Comparison of ENCODE assay signal across 5 fruit fly cellular contexts in the genomic region with DNA sequence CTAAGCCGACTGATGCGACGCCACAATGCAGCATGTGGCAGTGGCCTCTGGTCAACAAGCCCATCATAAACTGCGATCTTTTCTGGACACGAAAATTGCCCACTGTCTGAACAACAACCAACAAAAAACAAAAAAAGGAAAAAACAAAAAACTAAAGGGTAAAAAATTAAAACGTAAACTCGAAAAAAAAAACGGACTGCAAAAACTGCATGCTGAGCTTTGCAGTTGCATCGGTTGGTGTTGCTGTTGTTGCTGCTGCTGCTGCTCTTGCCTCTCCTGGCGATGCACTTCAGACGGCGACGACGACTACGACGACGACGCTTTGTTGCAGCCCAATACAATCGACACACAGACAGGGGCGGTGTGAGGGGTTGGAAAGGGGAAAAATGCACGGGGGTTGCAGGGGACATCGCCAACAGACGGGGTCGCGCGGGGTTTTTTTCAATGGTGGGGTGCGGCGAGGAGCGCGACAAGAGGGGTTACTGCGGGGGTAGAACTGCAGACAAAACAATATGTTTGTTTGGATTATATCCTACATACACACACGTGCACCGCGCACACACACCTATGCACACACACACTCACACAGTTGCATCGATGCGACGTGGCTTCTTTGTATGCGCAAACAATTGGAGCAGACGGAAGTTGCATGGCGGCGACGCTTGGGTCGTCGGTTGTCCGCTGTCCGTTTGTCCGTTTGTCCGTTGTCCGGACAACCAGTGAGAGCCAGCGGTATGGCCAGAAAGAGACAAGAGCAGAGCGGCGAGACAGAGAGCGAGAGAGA.
TF ChIP-seq lines count a peak whose summit lies in the region.

No protein-coding gene starts in this region.

- no peak for TF ChIP-seq CTCF in whole organism, embryonic (GFP tag; optimal IDR thresholded peaks at IDR 0.05; lab: Kevin White, UChicago)

TF ChIP-seq in whole organism, 6 proteins besides CTCF, POLR2A, EP300 and RAD21:
- TF ChIP-seq usp (GFP tag; optimal IDR thresholded peaks at IDR 0.05; lab: Kevin White, UChicago) (no peak), Dll (optimal IDR thresholded peaks at IDR 0.05; lab: Kevin White, UChicago) (peak; percentile 20), EcR (GFP tag; optimal IDR thresholded peaks at IDR 0.05; lab: Kevin White, UChicago) (no peak), pan (optimal IDR thresholded peaks at IDR 0.05; lab: Kevin White, UChicago) (no peak)

TF ChIP-seq in whole organism, embryonic, 481 proteins besides CTCF, POLR2A, EP300 and RAD21:
- TF ChIP-seq Doc2 (GFP tag; IDR thresholded peaks at IDR 0.05; lab: Robert Waterston, UW) (0 out of 2 replicates have a peak, but pooled peaks have one; percentile 27), nom (GFP tag; optimal IDR thresholded peaks at IDR 0.05; lab: Kevin White, UChicago) (peak; percentile 88), rib (GFP tag; IDR thresholded peaks at IDR 0.05; lab: Robert Waterston, UW) (no peak), pros (GFP tag; optimal IDR thresholded peaks at IDR 0.05; lab: Kevin White, UChicago) (peak; percentile 71), kni (GFP tag; optimal IDR thresholded peaks at IDR 0.05; lab: Kevin White, UChicago) (peak; percentile 33), cg (GFP tag; optimal IDR thresholded peaks at IDR 0.05; lab: Kevin White, UChicago) (peak; percentile 53), Rx (GFP tag; IDR thresholded peaks at IDR 0.05; lab: Robert Waterston, UW) (no peak), CG1792 (GFP tag; optimal IDR thresholded peaks at IDR 0.05; lab: Kevin White, UChicago) (no peak), Doc3 (GFP tag; IDR thresholded peaks at IDR 0.05; lab: Robert Waterston, UW; ENCODE audit: partially characterized antibody) (0 out of 3 replicates have a peak, but pooled peaks have one; percentile 11), crol (GFP tag; IDR thresholded peaks at IDR 0.05; lab: Robert Waterston, UW) (peak; percentile 94)

TF ChIP-seq in whole organism, prepupa, 60 proteins besides CTCF, POLR2A, EP300 and RAD21 (continues in another document):
- TF ChIP-seq CG15336 (GFP tag; IDR thresholded peaks at IDR 0.05; lab: Robert Waterston, UW) = no peak
- TF ChIP-seq Gug (GFP tag; IDR thresholded peaks at IDR 0.05; lab: Robert Waterston, UW) = no peak
- TF ChIP-seq CG16779 (tag; optimal IDR thresholded peaks at IDR 0.05; lab: Kevin White, UChicago) = peak; percentile 33
- TF ChIP-seq CG3919 (GFP tag; optimal IDR thresholded peaks at IDR 0.05; lab: Kevin White, UChicago) = peak; percentile 40
- peak; percentile 28 for TF ChIP-seq Ets96B (tag; optimal IDR thresholded peaks at IDR 0.05; lab: Kevin White, UChicago)
- TF ChIP-seq CG10631 (GFP tag; optimal IDR thresholded peaks at IDR 0.05; lab: Kevin White, UChicago) = no peak
- TF ChIP-seq CG6854 (GFP tag; optimal IDR thresholded peaks at IDR 0.05; lab: Kevin White, UChicago) = peak; percentile 4
- no peak; the same call in none of the 3 replicates for TF ChIP-seq CG6163 (GFP tag; IDR thresholded peaks at IDR 0.05; lab: Robert Waterston, UW)
- peak; percentile 45 for TF ChIP-seq spab (GFP tag; optimal IDR thresholded peaks at IDR 0.05; lab: Kevin White, UChicago)
- no peak for TF ChIP-seq Sox14 (GFP tag; optimal IDR thresholded peaks at IDR 0.05; lab: Kevin White, UChicago)
- TF ChIP-seq ss (GFP tag; optimal IDR thresholded peaks at IDR 0.05; lab: Kevin White, UChicago) = peak; percentile 77 to 83
- no peak for TF ChIP-seq OdsH (GFP tag; optimal IDR thresholded peaks at IDR 0.05; lab: Kevin White, UChicago)
- peak; percentile 6 for TF ChIP-seq net (GFP tag; optimal IDR thresholded peaks at IDR 0.05; lab: Kevin White, UChicago)
- TF ChIP-seq CG31627 (GFP tag; optimal IDR thresholded peaks at IDR 0.05; lab: Kevin White, UChicago) = no peak
- TF ChIP-seq lz (GFP tag; optimal IDR thresholded peaks at IDR 0.05; lab: Kevin White, UChicago) = no peak
- TF ChIP-seq CG1621 (tag; optimal IDR thresholded peaks at IDR 0.05; lab: Kevin White, UChicago) = peak; percentile 50
- peak; percentile 2 for TF ChIP-seq CG11762 (GFP tag; optimal IDR thresholded peaks at IDR 0.05; lab: Kevin White, UChicago; ENCODE audit: insufficient read depth)
- TF ChIP-seq Hr38 (GFP tag; optimal IDR thresholded peaks at IDR 0.05; lab: Kevin White, UChicago) = no peak
- TF ChIP-seq salr (GFP tag; optimal IDR thresholded peaks at IDR 0.05; lab: Kevin White, UChicago) = no peak
- TF ChIP-seq cyc (GFP tag; optimal IDR thresholded peaks at IDR 0.05; lab: Kevin White, UChicago) = no peak
- TF ChIP-seq CG6808 (GFP tag; optimal IDR thresholded peaks at IDR 0.05; lab: Kevin White, UChicago) = peak; percentile 74
- no peak for TF ChIP-seq CG6276 (GFP tag; optimal IDR thresholded peaks at IDR 0.05; lab: Kevin White, UChicago)
- TF ChIP-seq svp (GFP tag; lab: Kevin White, UChicago) = no peak

TF ChIP-seq in whole organism, pupa, 21 proteins besides CTCF, POLR2A, EP300 and RAD21:
- TF ChIP-seq Pif1B (GFP tag; optimal IDR thresholded peaks at IDR 0.05; lab: Kevin White, UChicago) (peak; percentile 24), rn (GFP tag; IDR thresholded peaks at IDR 0.05; lab: Robert Waterston, UW) (no peak), fd96Ca (GFP tag; IDR thresholded peaks at IDR 0.05; lab: Robert Waterston, UW) (0 out of 3 replicates have a peak, but pooled peaks have one; percentile 29), CG17806 (tag; optimal IDR thresholded peaks at IDR 0.05; lab: Kevin White, UChicago) (peak; percentile 30), gl (tag; optimal IDR thresholded peaks at IDR 0.05; lab: Kevin White, UChicago) (peak; percentile 34), CG12605 (GFP tag; IDR thresholded peaks at IDR 0.05; lab: Robert Waterston, UW) (no peak), CG32121 (GFP tag; IDR thresholded peaks at IDR 0.05; lab: Robert Waterston, UW) (no peak), CG9948 (tag; optimal IDR thresholded peaks at IDR 0.05; lab: Kevin White, UChicago) (peak; percentile 2), CG15710 (tag; optimal IDR thresholded peaks at IDR 0.05; lab: Kevin White, UChicago) (peak; percentile 36), CG13204 (GFP tag; optimal IDR thresholded peaks at IDR 0.05; lab: Kevin White, UChicago) (peak; percentile 98), D1 (tag; optimal IDR thresholded peaks at IDR 0.05; lab: Kevin White, UChicago) (peak; percentile 49), CG34367 (tag; optimal IDR thresholded peaks at IDR 0.05; lab: Kevin White, UChicago) (no peak), Snoo (tag; optimal IDR thresholded peaks at IDR 0.05; lab: Kevin White, UChicago) (peak; percentile 97), CG8159 (tag; optimal IDR thresholded peaks at IDR 0.05; lab: Kevin White, UChicago) (peak; percentile 54), Pif1A (GFP tag; optimal IDR thresholded peaks at IDR 0.05; lab: Kevin White, UChicago) (peak; percentile 1), CG10348 (GFP tag; IDR thresholded peaks at IDR 0.05; lab: Robert Waterston, UW) (no peak), EcR (GFP tag; optimal IDR thresholded peaks at IDR 0.05; lab: Kevin White, UChicago) (peak; percentile 77), CG4496 (GFP tag; IDR thresholded peaks at IDR 0.05; lab: Robert Waterston, UW) (peak; percentile 42; the same call in 1 of the 3 replicates), CG14655 (GFP tag; optimal IDR thresholded peaks at IDR 0.05; lab: Kevin White, UChicago) (peak; percentile 14), CG8301 (tag; optimal IDR thresholded peaks at IDR 0.05; lab: Kevin White, UChicago) (no peak), Ets98B (GFP tag; IDR thresholded peaks at IDR 0.05; lab: Robert Waterston, UW) (no peak)

TF ChIP-seq in whole organism, wandering third instar larva, 38 proteins besides CTCF, POLR2A, EP300 and RAD21:
- peak; percentile 31 for TF ChIP-seq Sp1 (GFP tag; optimal IDR thresholded peaks at IDR 0.05; lab: Kevin White, UChicago)
- TF ChIP-seq dl (GFP tag; optimal IDR thresholded peaks at IDR 0.05; lab: Kevin White, UChicago; ENCODE audit: insufficient read depth in 1 of 2, partially characterized antibody in 2 of 2) = peak in 1 of 2 experiments; percentile 23
- peak; percentile 53 for TF ChIP-seq Dif (GFP tag; optimal IDR thresholded peaks at IDR 0.05; lab: Kevin White, UChicago; ENCODE audit: partially characterized antibody)
- no peak for TF ChIP-seq Dfd (GFP tag; optimal IDR thresholded peaks at IDR 0.05; lab: Kevin White, UChicago)
- peak; percentile 25 for TF ChIP-seq rgr (GFP tag; optimal IDR thresholded peaks at IDR 0.05; lab: Kevin White, UChicago)
- peak; percentile 55 for TF ChIP-seq psq (GFP tag; optimal IDR thresholded peaks at IDR 0.05; lab: Kevin White, UChicago)
- TF ChIP-seq foxo (GFP tag; optimal IDR thresholded peaks at IDR 0.05; lab: Kevin White, UChicago) = no peak
- TF ChIP-seq tai (GFP tag; optimal IDR thresholded peaks at IDR 0.05; lab: Kevin White, UChicago) = no peak
- peak; percentile 39 for TF ChIP-seq brk (GFP tag; optimal IDR thresholded peaks at IDR 0.05; lab: Kevin White, UChicago)
